Fruit fly (Drosophila melanogaster) whole organism, embryonic: Measurements from ENCODE around the gene Vta1.
A peak's percentile ranks its signal among the peaks of the same experiment; 100 is the strongest.

Source experiments
- Bteb2 ChIP-seq: fragments of 200-800 bp; sonication (Bioruptor generic); optimal IDR thresholded peaks from 2 replicates; lab custom pipeline; 2016; ENCODE audit warnings: missing biosample characterization, missing genetic modification characterization
- CG10147 ChIP-seq: fragments of 200-800 bp; sonication (Bioruptor generic); optimal IDR thresholded peaks from 2 replicates; lab custom pipeline; 2019; ENCODE audit warnings: missing biosample characterization, mild to moderate bottlenecking, missing genetic modification characterization, moderate library complexity
- CG11456 ChIP-seq: fragments of 200-800 bp; sonication (Bioruptor generic); IDR thresholded peaks from 3 replicates; pipeline ENCODE4 v1.3.6; 2022; ENCODE audit warnings: missing biosample characterization, missing genetic modification characterization
- CG11696 ChIP-seq: fragments of 200-800 bp; sonication (Bioruptor generic); IDR thresholded peaks from 2 replicates; pipeline ENCODE4 v1.3.6; 2022; ENCODE audit warnings: missing biosample characterization, missing genetic modification characterization
- CG12769 ChIP-seq: fragments of 200-800 bp; sonication (Bioruptor generic); optimal IDR thresholded peaks from 2 replicates; lab custom pipeline; 2019; ENCODE audit warnings: missing biosample characterization, mild to moderate bottlenecking, missing genetic modification characterization, moderate library complexity
- CG12942 ChIP-seq: fragments of 200-800 bp; sonication (Bioruptor generic); optimal IDR thresholded peaks from 3 replicates; lab custom pipeline; 2016; ENCODE audit warnings: missing biosample characterization, missing genetic modification characterization
- CG13775 ChIP-seq: fragments of 200-800 bp; sonication (Bioruptor generic); optimal IDR thresholded peaks from 3 replicates; lab custom pipeline; 2017; ENCODE audit warnings: missing biosample characterization, mild to moderate bottlenecking, missing genetic modification characterization
- CG14014 ChIP-seq: fragments of 200-800 bp; sonication (Bioruptor generic); IDR thresholded peaks from 2 replicates; pipeline ENCODE4 v1.3.6; 2022; ENCODE audit warnings: missing biosample characterization, missing genetic modification characterization
- CG14667 ChIP-seq: fragments of 200-800 bp; sonication (Bioruptor generic); IDR thresholded peaks from 2 replicates; pipeline ENCODE4 v1.3.6; 2022; ENCODE audit warnings: missing biosample characterization, missing genetic modification characterization
- CG15514 ChIP-seq: fragments of 200-800 bp; sonication (Bioruptor generic); optimal IDR thresholded peaks from 3 replicates; lab custom pipeline; 2017; ENCODE audit warnings: missing biosample characterization, missing genetic modification characterization, mild to moderate bottlenecking, moderate library complexity, missing genetic modification reagents
- CG16863 ChIP-seq: fragments of 200-800 bp; sonication (Bioruptor generic); optimal IDR thresholded peaks from 3 replicates; lab custom pipeline; 2016; ENCODE audit warnings: missing biosample characterization, missing genetic modification characterization
- CG17328 ChIP-seq: fragments of 200-800 bp; sonication (Bioruptor generic); IDR thresholded peaks from 2 replicates; pipeline ENCODE4 v1.3.6; 2022; ENCODE audit warnings: missing biosample characterization, missing genetic modification characterization
- CG17385 ChIP-seq: fragments of 200-800 bp; sonication (Bioruptor generic); optimal IDR thresholded peaks from 3 replicates; lab custom pipeline; 2018; ENCODE audit warnings: missing biosample characterization, mild to moderate bottlenecking, missing genetic modification characterization
- CG17912 ChIP-seq: fragments of 200-800 bp; sonication (Bioruptor generic); optimal IDR thresholded peaks from 2 replicates; lab custom pipeline; 2018; ENCODE audit warnings: missing biosample characterization, mild to moderate bottlenecking, missing genetic modification characterization
- CG18599 ChIP-seq: fragments of 200-800 bp; sonication (Bioruptor generic); optimal IDR thresholded peaks from 3 replicates; lab custom pipeline; 2017; ENCODE audit warnings: missing biosample characterization, missing genetic modification characterization, mild to moderate bottlenecking, moderate library complexity, missing genetic modification reagents
- CG31224 ChIP-seq: fragments of 200-800 bp; sonication (Bioruptor generic); IDR thresholded peaks from 2 replicates; pipeline ENCODE4 v1.3.6; 2022; ENCODE audit warnings: missing biosample characterization, missing genetic modification characterization
- CG31441 ChIP-seq: fragments of 200-800 bp; sonication (Bioruptor generic); IDR thresholded peaks from 2 replicates; pipeline ENCODE4 v1.3.6; 2022; ENCODE audit warnings: missing biosample characterization, missing genetic modification characterization
- CG32532 ChIP-seq: fragments of 200-800 bp; sonication (Bioruptor generic); IDR thresholded peaks from 2 replicates; pipeline ENCODE4 v1.3.6; 2022; ENCODE audit warnings: missing biosample characterization, missing genetic modification characterization
- CG32772 ChIP-seq: fragments of 200-800 bp; sonication (Bioruptor generic); IDR thresholded peaks from 2 replicates; pipeline ENCODE4 v1.3.6; 2022; ENCODE audit warnings: missing biosample characterization, missing genetic modification characterization
- CG4424 ChIP-seq: fragments of 200-800 bp; sonication (Bioruptor generic); optimal IDR thresholded peaks from 3 replicates; lab custom pipeline; 2016; ENCODE audit warnings: missing biosample characterization, missing genetic modification characterization
- CG7357 ChIP-seq: fragments of 200-800 bp; sonication (Bioruptor generic); IDR thresholded peaks from 3 replicates; pipeline ENCODE4 v1.3.6; 2022; ENCODE audit warnings: missing biosample characterization, missing genetic modification characterization
- CG7786 ChIP-seq: fragments of 200-800 bp; sonication (Bioruptor generic); optimal IDR thresholded peaks from 2 replicates; lab custom pipeline; 2016; ENCODE audit warnings: missing biosample characterization, missing genetic modification characterization
- CG9727 ChIP-seq: fragments of 200-800 bp; sonication (Bioruptor generic); optimal IDR thresholded peaks from 3 replicates; lab custom pipeline; 2017; ENCODE audit warnings: missing biosample characterization, mild to moderate bottlenecking, missing genetic modification characterization
- Dad ChIP-seq: fragments of 200-800 bp; sonication (Bioruptor generic); optimal IDR thresholded peaks from 3 replicates; lab custom pipeline; 2016; ENCODE audit warnings: missing biosample characterization, missing genetic modification characterization
- Dip3 ChIP-seq: fragments of 200-800 bp; sonication (Bioruptor generic); optimal IDR thresholded peaks from 3 replicates; lab custom pipeline; 2016; ENCODE audit warnings: missing biosample characterization, missing genetic modification characterization
- HLH54F ChIP-seq: fragments of 200-800 bp; sonication (Bioruptor generic); optimal IDR thresholded peaks from 3 replicates; lab custom pipeline; 2016; ENCODE audit warnings: missing biosample characterization, missing genetic modification characterization
- Hr51 ChIP-seq, 2 experiments: fragments of 200-800 bp; sonication (Bioruptor generic); optimal IDR thresholded peaks; 2 replicates in 1 of 2; 3 replicates in 1 of 2; lab custom pipeline; 2016 to 2018; ENCODE audit warnings: missing biosample characterization in 2 of 2, missing genetic modification characterization in 2 of 2, mild to moderate bottlenecking in 1 of 2, moderate library complexity in 1 of 2
- Nf-YC ChIP-seq: fragments of 200-800 bp; optimal IDR thresholded peaks from 3 replicates; lab custom pipeline; 2019; ENCODE audit warnings: missing biosample characterization, mild to moderate bottlenecking, missing genetic modification characterization, moderate library complexity
- Oli ChIP-seq: fragments of 200-800 bp; sonication (Bioruptor generic); optimal IDR thresholded peaks from 2 replicates; lab custom pipeline; 2018; ENCODE audit warnings: missing biosample characterization, mild to moderate bottlenecking, missing genetic modification characterization, moderate library complexity
- bcd ChIP-seq: fragments of 200-800 bp; sonication (Bioruptor generic); optimal IDR thresholded peaks from 2 replicates; lab custom pipeline; 2017; ENCODE audit warnings: missing biosample characterization, mild to moderate bottlenecking, missing genetic modification characterization
- caup ChIP-seq: fragments of 200-800 bp; sonication (Bioruptor generic); optimal IDR thresholded peaks from 3 replicates; lab custom pipeline; 2017; ENCODE audit warnings: missing biosample characterization, mild to moderate bottlenecking, missing genetic modification characterization, moderate library complexity; ENCODE audit not compliant: severe bottlenecking
- crc ChIP-seq: fragments of 200-800 bp; sonication (Bioruptor generic); optimal IDR thresholded peaks from 2 replicates; lab custom pipeline; 2016; ENCODE audit warnings: missing biosample characterization, missing genetic modification characterization
- da ChIP-seq: fragments of 200-800 bp; sonication (Bioruptor generic); optimal IDR thresholded peaks from 2 replicates; lab custom pipeline; 2016; ENCODE audit warnings: missing biosample characterization, missing genetic modification characterization
- fd3F ChIP-seq: fragments of 200-800 bp; sonication (Bioruptor generic); optimal IDR thresholded peaks from 2 replicates; lab custom pipeline; 2018; ENCODE audit warnings: missing biosample characterization, mild to moderate bottlenecking, missing genetic modification characterization, moderate library complexity
- fd96Cb ChIP-seq: fragments of 200-800 bp; sonication (Bioruptor generic); optimal IDR thresholded peaks from 2 replicates; lab custom pipeline; 2018; ENCODE audit warnings: missing biosample characterization, mild to moderate bottlenecking, missing genetic modification characterization, moderate library complexity
- gro ChIP-seq: fragments of 200-800 bp; sonication (Bioruptor generic); optimal IDR thresholded peaks from 2 replicates; lab custom pipeline; 2016; ENCODE audit warnings: missing biosample characterization, missing genetic modification characterization
- her ChIP-seq: fragments of 200-800 bp; sonication (Bioruptor generic); optimal IDR thresholded peaks from 2 replicates; lab custom pipeline; 2016; ENCODE audit warnings: missing biosample characterization, missing genetic modification characterization
- ind ChIP-seq: fragments of 200-800 bp; sonication (Bioruptor generic); optimal IDR thresholded peaks from 3 replicates; lab custom pipeline; 2016; ENCODE audit warnings: missing biosample characterization, missing genetic modification characterization
- jumu ChIP-seq: fragments of 200-800 bp; sonication (Bioruptor generic); optimal IDR thresholded peaks from 3 replicates; lab custom pipeline; 2016; ENCODE audit warnings: missing biosample characterization, missing genetic modification characterization
- lilli ChIP-seq: fragments of 200-800 bp; sonication (Bioruptor generic); optimal IDR thresholded peaks from 3 replicates; lab custom pipeline; 2016; ENCODE audit warnings: missing biosample characterization, missing genetic modification characterization
- lmd ChIP-seq: fragments of 200-800 bp; sonication (Bioruptor generic); IDR thresholded peaks from 2 replicates; pipeline ENCODE4 v1.3.6; 2022; ENCODE audit warnings: missing biosample characterization, missing genetic modification characterization
- lola ChIP-seq, 3 experiments: fragments of >200 bp in 2 of 3; fragments of 200-800 bp in 1 of 3; sonication (Bioruptor generic) in 1 of 3; optimal IDR thresholded peaks; 2 replicates each; lab custom pipeline; 2017 to 2019; ENCODE audit warnings: missing biosample characterization in 3 of 3, missing genetic modification characterization in 3 of 3, mild to moderate bottlenecking in 1 of 3, moderate library complexity in 1 of 3
- maf-S ChIP-seq: fragments of 200-800 bp; sonication (Bioruptor generic); optimal IDR thresholded peaks from 2 replicates; lab custom pipeline; 2016; ENCODE audit warnings: missing biosample characterization, missing genetic modification characterization
- mam ChIP-seq: fragments of 200-800 bp; sonication (Bioruptor generic); optimal IDR thresholded peaks from 3 replicates; lab custom pipeline; 2016; ENCODE audit warnings: missing biosample characterization, missing genetic modification characterization
- mld ChIP-seq: fragments of 200-800 bp; sonication (Bioruptor generic); IDR thresholded peaks from 3 replicates; pipeline ENCODE4 v1.3.6; 2022; ENCODE audit warnings: missing biosample characterization, missing genetic modification characterization; ENCODE audit not compliant: partially characterized antibody
- oc ChIP-seq: fragments of 200-800 bp; sonication (Bioruptor generic); optimal IDR thresholded peaks from 2 replicates; lab custom pipeline; 2018; ENCODE audit warnings: missing biosample characterization, mild to moderate bottlenecking, missing genetic modification characterization, moderate library complexity
- sisA ChIP-seq: fragments of 200-800 bp; sonication (Bioruptor generic); IDR thresholded peaks from 2 replicates; pipeline ENCODE4 v1.3.6; 2022; ENCODE audit warnings: missing biosample characterization, missing genetic modification characterization
- slbo ChIP-seq: fragments of 200-800 bp; sonication (Bioruptor generic); IDR thresholded peaks from 2 replicates; pipeline ENCODE4 v1.3.6; 2022; ENCODE audit warnings: missing biosample characterization, missing genetic modification characterization
- vfl ChIP-seq: fragments of 200-800 bp; sonication (Bioruptor generic); optimal IDR thresholded peaks from 2 replicates; lab custom pipeline; 2016; ENCODE audit warnings: missing biosample characterization, missing genetic modification characterization
- wor ChIP-seq: fragments of 200-800 bp; sonication (Bioruptor generic); IDR thresholded peaks from 2 replicates; pipeline ENCODE4 v1.3.6; 2022; ENCODE audit warnings: missing biosample characterization, missing genetic modification characterization

Gene Vta1

DNA sequence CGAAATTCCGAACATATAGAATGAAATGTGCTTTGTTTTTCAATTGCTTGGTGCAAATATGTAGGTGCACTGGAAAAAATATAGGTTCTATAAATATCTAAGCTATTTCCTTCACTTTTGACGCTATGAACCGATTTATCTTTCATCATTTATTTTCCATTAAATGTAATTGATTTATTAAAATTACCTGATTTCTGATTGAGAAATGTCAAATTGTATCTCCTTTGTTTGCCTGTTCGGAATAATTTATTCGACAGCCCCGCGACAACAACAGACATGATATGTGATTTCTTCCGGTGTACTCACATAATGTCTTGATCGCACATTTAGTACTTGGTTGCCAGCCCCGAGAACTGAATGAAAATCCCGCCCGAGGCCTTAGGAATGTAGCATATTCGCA is 43.1 kb downstream of the Vta1 start:
- TF ChIP-seq da = no peak
- no peak for TF ChIP-seq vfl (GFP tag; lab: Kevin White, UChicago)
- TF ChIP-seq CG17385 (GFP tag; lab: Kevin White, UChicago) = peak; percentile 9
- peak; percentile 55 for TF ChIP-seq CG9727 (GFP tag; lab: Kevin White, UChicago)
- peak; percentile 20 for TF ChIP-seq fd3F (GFP tag; lab: Kevin White, UChicago)
- peak; percentile 66; the same call in 1 of the 2 replicates for TF ChIP-seq CG32532
- TF ChIP-seq CG11456 (GFP tag; lab: Robert Waterston, UW) = peak; percentile 38; the same call in 1 of the 3 replicates
- TF ChIP-seq HLH54F = peak; percentile 22
- TF ChIP-seq crc (GFP tag; lab: Kevin White, UChicago) = no peak
- peak; percentile 24; the same call in 1 of the 2 replicates for TF ChIP-seq sisA (GFP tag; lab: Robert Waterston, UW)
- peak; percentile 31; the same call in 1 of the 2 replicates for TF ChIP-seq CG31441 (GFP tag; lab: Robert Waterston, UW)
- peak; percentile 45 for TF ChIP-seq mam
- peak; percentile 46 for TF ChIP-seq Dip3 (GFP tag; lab: Kevin White, UChicago)
- TF ChIP-seq maf-S = no peak
- TF ChIP-seq Hr51 (GFP tag; optimal IDR thresholded peaks at IDR 0.05; lab: Kevin White, UChicago) = peak in 1 of 2 experiments; percentile 39
- peak; percentile 68; the same call in 1 of the 2 replicates for TF ChIP-seq lmd
- peak; percentile 3 for TF ChIP-seq Dad (GFP tag; lab: Kevin White, UChicago)
- TF ChIP-seq gro (GFP tag; lab: Kevin White, UChicago) = no peak
- TF ChIP-seq fd96Cb = peak; percentile 15
- peak; percentile 32 for TF ChIP-seq Bteb2 (GFP tag; lab: Kevin White, UChicago)
- 0 out of 2 replicates have a peak, but pooled peaks have one; percentile 20 for TF ChIP-seq CG17328 (GFP tag; lab: Robert Waterston, UW)
- TF ChIP-seq jumu (GFP tag; lab: Kevin White, UChicago) = no peak
- TF ChIP-seq oc = no peak
- TF ChIP-seq slbo = peak; percentile 75
- TF ChIP-seq caup (GFP tag; lab: Kevin White, UChicago) = peak; percentile 36
- TF ChIP-seq mld (GFP tag; lab: Robert Waterston, UW) = no peak
- TF ChIP-seq CG12942 (GFP tag; lab: Kevin White, UChicago) = no peak
- peak; percentile 57 for TF ChIP-seq CG31224 (GFP tag; lab: Robert Waterston, UW)
- peak; percentile 27 for TF ChIP-seq bcd
- TF ChIP-seq CG12769 (tag; lab: Kevin White, UChicago) = no peak
- TF ChIP-seq lilli (GFP tag; lab: Kevin White, UChicago) = peak; percentile 59
- TF ChIP-seq ind (GFP tag; lab: Kevin White, UChicago) = peak; percentile 48
- TF ChIP-seq CG7357 (GFP tag; lab: Robert Waterston, UW) = 0 out of 3 replicates have a peak, but pooled peaks have one; percentile 30
- TF ChIP-seq CG11696 = no peak
- peak; percentile 48 for TF ChIP-seq CG18599 (GFP tag; lab: Kevin White, UChicago)
- TF ChIP-seq CG17912 (GFP tag; lab: Kevin White, UChicago) = no peak
- TF ChIP-seq CG13775 = peak; percentile 46
- peak; percentile 10; the same call in 1 of the 2 replicates for TF ChIP-seq CG14667
- peak; percentile 26; the same call in 1 of the 2 replicates for TF ChIP-seq wor (GFP tag; lab: Robert Waterston, UW)
- no peak for TF ChIP-seq her (GFP tag; lab: Kevin White, UChicago)
- peak; percentile 41 for TF ChIP-seq Oli (tag; lab: Kevin White, UChicago)
- TF ChIP-seq CG4424 (GFP tag; lab: Kevin White, UChicago) = peak; percentile 12
- peak; percentile 54 for TF ChIP-seq CG14014
- TF ChIP-seq Nf-YC (tag; lab: Kevin White, UChicago) = no peak
- TF ChIP-seq CG10147 (GFP tag; lab: Kevin White, UChicago) = peak; percentile 66
- TF ChIP-seq CG15514 (GFP tag; lab: Kevin White, UChicago) = peak; percentile 17
- TF ChIP-seq lola (GFP tag; optimal IDR thresholded peaks at IDR 0.05; lab: Kevin White, UChicago) = no peak
- TF ChIP-seq CG7786 (GFP tag; lab: Kevin White, UChicago) = peak; percentile 29
- peak; percentile 19 for TF ChIP-seq CG16863 (GFP tag; lab: Kevin White, UChicago)
- TF ChIP-seq CG32772 (GFP tag; lab: Robert Waterston, UW) = no peak
